Fruit fly (Drosophila melanogaster) whole organism, embryonic: ENCODE results near the gene CG34039.

ENCODE experiments used
- Abd-B ChIP-seq: fragments of 200-800 bp; sonication (Bioruptor generic); optimal IDR thresholded peaks from 2 replicates; lab custom pipeline; 2018; ENCODE audit warnings: missing biosample characterization, mild to moderate bottlenecking, missing genetic modification characterization, moderate library complexity
- Bgb ChIP-seq: fragments of 200-800 bp; sonication (Bioruptor generic); IDR thresholded peaks from 2 replicates; pipeline ENCODE4 v1.3.6; 2022; ENCODE audit warnings: missing biosample characterization, missing genetic modification characterization; ENCODE audit not compliant: partially characterized antibody
- Blimp-1 ChIP-seq: fragments of 200-800 bp; sonication (Bioruptor generic); optimal IDR thresholded peaks from 3 replicates; lab custom pipeline; 2018; ENCODE audit warnings: missing biosample characterization, missing genetic modification characterization, mild to moderate bottlenecking, moderate library complexity, missing genetic modification reagents
- CG10654 ChIP-seq: fragments of 200-800 bp; sonication (Bioruptor generic); optimal IDR thresholded peaks from 2 replicates; lab custom pipeline; 2016; ENCODE audit warnings: missing biosample characterization, missing genetic modification characterization
- CG11504 ChIP-seq: fragments of 200-800 bp; sonication (Bioruptor generic); optimal IDR thresholded peaks from 3 replicates; lab custom pipeline; 2019; ENCODE audit warnings: missing biosample characterization, mild to moderate bottlenecking, missing genetic modification characterization, moderate library complexity
- CG14965 ChIP-seq: fragments of 200-800 bp; sonication (Bioruptor generic); optimal IDR thresholded peaks from 2 replicates; lab custom pipeline; 2016; ENCODE audit warnings: missing biosample characterization, missing genetic modification characterization, borderline replicate concordance
- CG16779 ChIP-seq: fragments of 200-800 bp; sonication (Bioruptor generic); IDR thresholded peaks from 2 replicates; pipeline ENCODE4 v1.3.6; 2022; ENCODE audit warnings: missing biosample characterization, missing genetic modification characterization
- CG17359 ChIP-seq: fragments of 200-800 bp; sonication (Bioruptor generic); optimal IDR thresholded peaks from 3 replicates; lab custom pipeline; 2018; ENCODE audit warnings: missing biosample characterization, mild to moderate bottlenecking, missing genetic modification characterization, moderate library complexity
- CG17612 ChIP-seq: fragments of 200-800 bp; sonication (Bioruptor generic); IDR thresholded peaks from 2 replicates; pipeline ENCODE4 v1.3.6; 2022; ENCODE audit warnings: missing biosample characterization, missing genetic modification characterization
- CG2889 ChIP-seq: fragments of 200-800 bp; sonication (Bioruptor generic); IDR thresholded peaks from 3 replicates; pipeline ENCODE4 v1.3.6; 2022; ENCODE audit warnings: missing biosample characterization, missing genetic modification characterization
- CG30403 ChIP-seq: fragments of 200-800 bp; sonication (Bioruptor generic); optimal IDR thresholded peaks from 3 replicates; lab custom pipeline; 2016; ENCODE audit warnings: missing biosample characterization, missing genetic modification characterization
- CG31365 ChIP-seq: fragments of 200-800 bp; sonication (Bioruptor generic); optimal IDR thresholded peaks from 2 replicates; lab custom pipeline; 2018; ENCODE audit warnings: missing biosample characterization, mild to moderate bottlenecking, missing genetic modification characterization
- CG32767 ChIP-seq: fragments of 200-800 bp; sonication (Bioruptor generic); IDR thresholded peaks from 2 replicates; pipeline ENCODE4 v1.3.6; 2022; ENCODE audit warnings: missing biosample characterization, missing genetic modification characterization
- CG4360 ChIP-seq: fragments of 200-800 bp; sonication (Bioruptor generic); IDR thresholded peaks from 2 replicates; pipeline ENCODE4 v1.3.6; 2022; ENCODE audit warnings: missing biosample characterization, missing genetic modification characterization
- CG6689 ChIP-seq: fragments of 200-800 bp; sonication (Bioruptor generic); IDR thresholded peaks from 2 replicates; pipeline ENCODE4 v1.3.6; 2022; ENCODE audit warnings: missing biosample characterization, missing genetic modification characterization
- CG6813 ChIP-seq: fragments of 200-800 bp; sonication (Bioruptor generic); optimal IDR thresholded peaks from 2 replicates; lab custom pipeline; 2017; ENCODE audit warnings: missing biosample characterization, missing genetic modification characterization, mild to moderate bottlenecking, moderate library complexity, missing genetic modification reagents
- CG7839 ChIP-seq: fragments of 200-800 bp; sonication (Bioruptor generic); optimal IDR thresholded peaks from 3 replicates; lab custom pipeline; 2018; ENCODE audit warnings: missing biosample characterization, mild to moderate bottlenecking, missing genetic modification characterization, moderate library complexity
- CG8765 ChIP-seq: fragments of 200-800 bp; sonication (Bioruptor generic); IDR thresholded peaks from 2 replicates; pipeline ENCODE4 v1.3.6; 2022; ENCODE audit warnings: missing biosample characterization, missing genetic modification characterization
- CG9727 ChIP-seq: fragments of 200-800 bp; sonication (Bioruptor generic); optimal IDR thresholded peaks from 3 replicates; lab custom pipeline; 2017; ENCODE audit warnings: missing biosample characterization, mild to moderate bottlenecking, missing genetic modification characterization
- CTCF ChIP-seq: fragments of 200-800 bp; sonication (Bioruptor generic); optimal IDR thresholded peaks from 2 replicates; lab custom pipeline; 2017; ENCODE audit warnings: missing biosample characterization, mild to moderate bottlenecking, missing genetic modification characterization, moderate library complexity
- Dp ChIP-seq: fragments of 200-800 bp; sonication (Bioruptor generic); optimal IDR thresholded peaks from 2 replicates; lab custom pipeline; 2018; ENCODE audit warnings: missing biosample characterization, mild to moderate bottlenecking, missing genetic modification characterization, moderate library complexity
- Dref ChIP-seq: fragments of 200-800 bp; sonication (Bioruptor generic); IDR thresholded peaks from 2 replicates; pipeline ENCODE4 v1.3.6; 2022; ENCODE audit warnings: missing biosample characterization, missing genetic modification characterization
- Drgx ChIP-seq: fragments of 200-800 bp; sonication (Bioruptor generic); IDR thresholded peaks from 2 replicates; pipeline ENCODE4 v1.3.6; 2022; ENCODE audit warnings: missing biosample characterization, missing genetic modification characterization
- Fer1 ChIP-seq: fragments of 200-800 bp; sonication (Bioruptor generic); optimal IDR thresholded peaks from 2 replicates; lab custom pipeline; 2017; ENCODE audit warnings: missing biosample characterization, mild to moderate bottlenecking, missing genetic modification characterization
- HHEX ChIP-seq: fragments of 200-800 bp; sonication (Bioruptor generic); optimal IDR thresholded peaks from 3 replicates; lab custom pipeline; 2017; ENCODE audit warnings: missing biosample characterization, mild to moderate bottlenecking, missing genetic modification characterization, missing genetic modification reagents
- HLH4C ChIP-seq: fragments of 200-800 bp; sonication (Bioruptor generic); IDR thresholded peaks from 3 replicates; pipeline ENCODE4 v1.3.6; 2022; ENCODE audit warnings: missing biosample characterization, missing genetic modification characterization; ENCODE audit not compliant: partially characterized antibody
- HLHmδ ChIP-seq: fragments of 200-800 bp; sonication (Bioruptor generic); optimal IDR thresholded peaks from 2 replicates; lab custom pipeline; 2018; ENCODE audit warnings: missing biosample characterization, mild to moderate bottlenecking, missing genetic modification characterization, moderate library complexity
- Hmx ChIP-seq: fragments of 200-800 bp; sonication (Bioruptor generic); optimal IDR thresholded peaks from 2 replicates; lab custom pipeline; 2016; ENCODE audit warnings: missing biosample characterization, missing genetic modification characterization
- Hsf ChIP-seq: fragments of 200-800 bp; sonication (Bioruptor generic); optimal IDR thresholded peaks from 3 replicates; lab custom pipeline; 2016; ENCODE audit warnings: missing biosample characterization, missing genetic modification characterization
- Jarid2 ChIP-seq: fragments of 200-800 bp; sonication (Bioruptor generic); optimal IDR thresholded peaks from 3 replicates; lab custom pipeline; 2017; ENCODE audit warnings: mild to moderate bottlenecking, missing biosample characterization, missing genetic modification reagents, missing genetic modification characterization
- Rx ChIP-seq: fragments of 200-800 bp; sonication (Bioruptor generic); IDR thresholded peaks from 2 replicates; pipeline ENCODE4 v1.3.6; 2022; ENCODE audit warnings: missing biosample characterization, missing genetic modification characterization
- Sry-δ ChIP-seq: fragments of 200-800 bp; sonication (Bioruptor generic); optimal IDR thresholded peaks from 2 replicates; lab custom pipeline; 2016; ENCODE audit warnings: missing biosample characterization, missing genetic modification characterization
- Xbp1 ChIP-seq: fragments of 200-800 bp; sonication (Bioruptor generic); optimal IDR thresholded peaks from 3 replicates; lab custom pipeline; 2016; ENCODE audit warnings: missing biosample characterization, mild to moderate bottlenecking, missing genetic modification characterization
- amos ChIP-seq: fragments of 200-800 bp; sonication (Bioruptor generic); IDR thresholded peaks from 2 replicates; pipeline ENCODE4 v1.3.6; 2022; ENCODE audit warnings: missing biosample characterization, missing genetic modification characterization; ENCODE audit not compliant: partially characterized antibody
- ap ChIP-seq: fragments of 200-800 bp; sonication (Bioruptor generic); IDR thresholded peaks from 2 replicates; pipeline ENCODE4 v1.3.6; 2022; ENCODE audit warnings: missing biosample characterization, missing genetic modification characterization
- chn ChIP-seq: fragments of 200-800 bp; sonication (Bioruptor generic); optimal IDR thresholded peaks from 2 replicates; lab custom pipeline; 2016; ENCODE audit warnings: missing biosample characterization, missing genetic modification characterization
- cwo ChIP-seq: fragments of 200-800 bp; sonication (Bioruptor generic); optimal IDR thresholded peaks from 3 replicates; lab custom pipeline; 2017; ENCODE audit warnings: missing biosample characterization, missing genetic modification characterization, mild to moderate bottlenecking, moderate library complexity, missing genetic modification reagents
- ems ChIP-seq: fragments of 200-800 bp; sonication (Bioruptor generic); optimal IDR thresholded peaks from 3 replicates; lab custom pipeline; 2016; ENCODE audit warnings: missing biosample characterization, missing genetic modification characterization
- fd3F ChIP-seq: fragments of 200-800 bp; sonication (Bioruptor generic); optimal IDR thresholded peaks from 2 replicates; lab custom pipeline; 2018; ENCODE audit warnings: missing biosample characterization, mild to moderate bottlenecking, missing genetic modification characterization, moderate library complexity
- ftz-f1 ChIP-seq: fragments of 200-800 bp; sonication (Bioruptor generic); optimal IDR thresholded peaks from 2 replicates; lab custom pipeline; 2016; ENCODE audit warnings: missing biosample characterization, missing genetic modification characterization
- kah ChIP-seq: fragments of 200-800 bp; sonication (Bioruptor generic); optimal IDR thresholded peaks from 2 replicates; lab custom pipeline; 2018; ENCODE audit warnings: missing biosample characterization, mild to moderate bottlenecking, missing genetic modification characterization
- lilli ChIP-seq: fragments of 200-800 bp; sonication (Bioruptor generic); optimal IDR thresholded peaks from 3 replicates; lab custom pipeline; 2016; ENCODE audit warnings: missing biosample characterization, missing genetic modification characterization
- mam ChIP-seq: fragments of 200-800 bp; sonication (Bioruptor generic); optimal IDR thresholded peaks from 3 replicates; lab custom pipeline; 2016; ENCODE audit warnings: missing biosample characterization, missing genetic modification characterization
- pfk ChIP-seq: fragments of 200-800 bp; sonication (Bioruptor generic); optimal IDR thresholded peaks from 2 replicates; lab custom pipeline; 2018; ENCODE audit warnings: missing biosample characterization, mild to moderate bottlenecking, missing genetic modification characterization, moderate library complexity
- pzg ChIP-seq: fragments of 200-800 bp; sonication (Bioruptor generic); optimal IDR thresholded peaks from 3 replicates; lab custom pipeline; 2018; ENCODE audit warnings: missing biosample characterization, mild to moderate bottlenecking, missing genetic modification characterization, moderate library complexity
- ro ChIP-seq: fragments of 200-800 bp; sonication (Bioruptor generic); IDR thresholded peaks from 2 replicates; pipeline ENCODE4 v1.3.6; 2022; ENCODE audit warnings: missing biosample characterization, missing genetic modification characterization
- sim ChIP-seq: fragments of 200-800 bp; sonication (Bioruptor generic); IDR thresholded peaks from 2 replicates; pipeline ENCODE4 v1.3.6; 2022; ENCODE audit warnings: missing biosample characterization, missing genetic modification characterization
- so ChIP-seq: fragments of 200-800 bp; sonication (Bioruptor generic); IDR thresholded peaks from 3 replicates; pipeline ENCODE4 v1.3.6; 2022; ENCODE audit warnings: missing biosample characterization, missing genetic modification characterization
- sqz ChIP-seq: fragments of 200-800 bp; sonication (Bioruptor generic); optimal IDR thresholded peaks from 3 replicates; lab custom pipeline; 2018; ENCODE audit warnings: missing biosample characterization, mild to moderate bottlenecking, missing genetic modification characterization
- stc ChIP-seq: fragments of 200-800 bp; sonication (Bioruptor generic); IDR thresholded peaks from 2 replicates; pipeline ENCODE4 v1.3.6; 2022; ENCODE audit warnings: missing biosample characterization, missing genetic modification characterization
- sug ChIP-seq: fragments of 200-800 bp; optimal IDR thresholded peaks from 2 replicates; lab custom pipeline; 2019; ENCODE audit warnings: missing biosample characterization, mild to moderate bottlenecking, missing genetic modification characterization, moderate library complexity
- unpg ChIP-seq: fragments of 200-800 bp; sonication (Bioruptor generic); optimal IDR thresholded peaks from 3 replicates; lab custom pipeline; 2018; ENCODE audit warnings: missing biosample characterization, mild to moderate bottlenecking, missing genetic modification characterization, moderate library complexity

Gene CG34039

dm6 chr3L:14562672-14563071 is 2.9 kb downstream of the CG34039 start (continued):
- TF ChIP-seq CG4360 (GFP tag; lab: Robert Waterston, UW) (no peak), fd3F (GFP tag; lab: Kevin White, UChicago) (no peak), CG8765 (GFP tag; lab: Robert Waterston, UW) (no peak), chn (GFP tag; lab: Kevin White, UChicago) (no peak), Hsf (GFP tag; lab: Kevin White, UChicago) (no peak), Jarid2 (GFP tag; lab: Kevin White, UChicago) (no peak), CG9727 (no peak), CG30403 (no peak), CG7839 (no peak), lilli (GFP tag; lab: Kevin White, UChicago) (no peak), Fer1 (GFP tag; lab: Kevin White, UChicago) (no peak), CG16779 (GFP tag; lab: Robert Waterston, UW) (no peak), Abd-B (GFP tag; lab: Kevin White, UChicago) (no peak), stc (GFP tag; lab: Robert Waterston, UW) (no peak), sqz (GFP tag; lab: Kevin White, UChicago) (peak; percentile 68), Hmx (GFP tag; lab: Kevin White, UChicago) (no peak), sug (no peak), CG2889 (GFP tag; lab: Robert Waterston, UW) (no peak), sim (GFP tag; lab: Robert Waterston, UW) (no peak), HLHmδ (GFP tag; lab: Kevin White, UChicago) (no peak), CG17359 (tag; lab: Kevin White, UChicago) (peak; percentile 46), ftz-f1 (GFP tag; lab: Kevin White, UChicago) (peak; percentile 8), Drgx (GFP tag; lab: Robert Waterston, UW) (no peak), ems (GFP tag; lab: Kevin White, UChicago) (no peak), unpg (GFP tag; lab: Kevin White, UChicago) (no peak), so (GFP tag; lab: Robert Waterston, UW) (no peak), pfk (GFP tag; lab: Kevin White, UChicago) (no peak), Dref (no peak), Sry-δ (GFP tag; lab: Kevin White, UChicago) (no peak), Dp (GFP tag; lab: Kevin White, UChicago) (peak; percentile 8), CG10654 (GFP tag; lab: Kevin White, UChicago) (no peak), Xbp1 (GFP tag; lab: Kevin White, UChicago) (no peak), CG6813 (GFP tag; lab: Kevin White, UChicago) (no peak), CG17612 (GFP tag; lab: Robert Waterston, UW) (no peak), CG32767 (GFP tag; lab: Robert Waterston, UW) (no peak), ro (GFP tag; lab: Robert Waterston, UW) (no peak), mam (GFP tag; lab: Kevin White, UChicago) (no peak), HLH4C (GFP tag; lab: Robert Waterston, UW) (no peak), CG11504 (tag; lab: Kevin White, UChicago) (peak; percentile 24), cwo (GFP tag; lab: Kevin White, UChicago) (no peak), kah (GFP tag; lab: Kevin White, UChicago) (peak; percentile 84), Rx (GFP tag; lab: Robert Waterston, UW) (no peak), pzg (peak; percentile 8), ap (GFP tag; lab: Robert Waterston, UW) (no peak), HHEX (no peak), CG14965 (no peak), Bgb (GFP tag; lab: Robert Waterston, UW) (peak; percentile 16; the same call in 1 of the 2 replicates), Blimp-1 (GFP tag; lab: Kevin White, UChicago) (no peak), CG6689 (no peak), CTCF (GFP tag; lab: Kevin White, UChicago) (peak; percentile 96), CG31365 (tag; lab: Kevin White, UChicago) (no peak), amos (GFP tag; lab: Robert Waterston, UW) (no peak; the same call in 1 of the 2 replicates)
